Fruit fly (Drosophila melanogaster) whole organism, prepupa: Measurements from ENCODE around the gene Gld2.

Source experiments
- Blimp-1 ChIP-seq: fragments of 200-800 bp; sonication (Bioruptor generic); optimal IDR thresholded peaks from 3 replicates; lab custom pipeline; 2017; ENCODE audit warnings: missing biosample characterization, missing genetic modification characterization, mild to moderate bottlenecking, moderate library complexity, missing genetic modification reagents
- CG16779 ChIP-seq: fragments of 200-800 bp; sonication (Bioruptor generic); optimal IDR thresholded peaks from 3 replicates; lab custom pipeline; 2017; ENCODE audit warnings: missing biosample characterization, mild to moderate bottlenecking, missing genetic modification characterization
- CG6854 ChIP-seq: fragments of 200-800 bp; sonication (Bioruptor generic); optimal IDR thresholded peaks from 2 replicates; lab custom pipeline; 2017; ENCODE audit warnings: missing biosample characterization, mild to moderate bottlenecking, missing genetic modification characterization
- OdsH ChIP-seq: fragments of 200-800 bp; sonication (Bioruptor generic); optimal IDR thresholded peaks from 3 replicates; lab custom pipeline; 2016; ENCODE audit warnings: missing biosample characterization, missing genetic modification characterization
- fd59A ChIP-seq: fragments of 200-800 bp; sonication (Bioruptor generic); optimal IDR thresholded peaks from 2 replicates; lab custom pipeline; 2017; ENCODE audit warnings: missing biosample characterization, mild to moderate bottlenecking, missing genetic modification characterization, missing genetic modification reagents

- TF ChIP-seq fd59A (GFP tag; lab: Kevin White, UChicago) (no peak), Blimp-1 (GFP tag; lab: Kevin White, UChicago) (no peak), CG16779 (tag; lab: Kevin White, UChicago) (no peak), CG6854 (GFP tag; lab: Kevin White, UChicago) (no peak), OdsH (GFP tag; lab: Kevin White, UChicago) (no peak)
Observed at dm6 chr3R:22187852-22188251, 23.8 kb upstream of the Gld2 start.
